Worm (Caenorhabditis elegans): ENCODE measurements around the gene coh-3.
A peak's percentile ranks its signal among the peaks of the same experiment; 100 is the strongest.

The coh-3 gene

DNA sequence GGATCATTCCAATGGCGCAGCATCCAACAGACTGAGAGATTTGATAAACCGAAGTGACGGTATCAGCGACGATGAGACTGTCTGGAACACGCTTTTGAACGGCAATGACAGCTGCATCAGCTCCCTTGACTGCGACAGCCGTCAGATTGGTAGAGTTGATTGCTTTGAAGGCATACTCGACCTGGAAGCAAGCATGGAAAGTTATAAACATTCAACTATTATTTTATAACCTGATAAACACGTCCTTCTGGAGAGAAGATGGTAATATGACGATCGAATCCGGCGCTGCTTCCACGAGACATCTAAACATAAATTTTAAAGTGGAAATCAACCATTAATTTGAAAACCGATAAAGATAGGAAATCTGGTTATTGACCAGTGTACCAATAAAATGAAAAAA is 34.9 kb upstream of the coh-3 start, which contains the start of gene pas-1:
Gene pas-1 (minus strand): TSS at position 302 of the 400 bp plus-strand sequence.
- 0 out of 2 replicates have a peak, but pooled peaks have one; percentile 16 for TF ChIP-seq zfh-2 (GFP tag; conservative IDR thresholded peaks at IDR 0.05)
- TF ChIP-seq pha-4 (tag; optimal IDR thresholded peaks at IDR 0.05), result no peak
- peak; percentile 18; the same call in 1 of the 2 replicates for TF ChIP-seq nfyb-1 (GFP tag; IDR thresholded peaks at IDR 0.05)
- no peak for TF ChIP-seq cebp-2 (GFP tag; IDR thresholded peaks at IDR 0.05)
- no peak for TF ChIP-seq ztf-6 (GFP tag; IDR thresholded peaks at IDR 0.05)
- TF ChIP-seq bed-1 (GFP tag; IDR thresholded peaks at IDR 0.05), result 0 out of 2 replicates have a peak, but pooled peaks have one; percentile 40
- TF ChIP-seq B0336.3 (GFP tag; IDR thresholded peaks at IDR 0.05), result 0 out of 2 replicates have a peak, but pooled peaks have one; percentile 46
- peak; percentile 39; the same call in 1 of the 2 replicates for TF ChIP-seq Y53G8AR.9 (GFP tag; conservative IDR thresholded peaks at IDR 0.05)
- peak; percentile 37; the same call in 1 of the 2 replicates for TF ChIP-seq mcd-1 (GFP tag; IDR thresholded peaks at IDR 0.05)
- 0 out of 2 replicates have a peak, but pooled peaks have one; percentile 24 for TF ChIP-seq hmg-1.2 (GFP tag; IDR thresholded peaks at IDR 0.05)
- TF ChIP-seq ztf-25 (GFP tag; IDR thresholded peaks at IDR 0.05), result 0 out of 2 replicates have a peak, but pooled peaks have one; percentile 19
- TF ChIP-seq pbrm-1 (GFP tag; IDR thresholded peaks at IDR 0.05), result 0 out of 2 replicates have a peak, but pooled peaks have one; percentile 25
- TF ChIP-seq lin-26 (GFP tag; IDR thresholded peaks at IDR 0.05), result peak; percentile 52; the same call in 1 of the 2 replicates
- TF ChIP-seq F39B2.1 (GFP tag; IDR thresholded peaks at IDR 0.05), result 0 out of 2 replicates have a peak, but pooled peaks have one; percentile 18
- TF ChIP-seq hsf-1 (GFP tag; IDR thresholded peaks at IDR 0.05), result 0 out of 2 replicates have a peak, but pooled peaks have one; percentile 30
- TF ChIP-seq dox-1 (GFP tag; IDR thresholded peaks at IDR 0.05), result no peak
- TF ChIP-seq ekl-4 (GFP tag; IDR thresholded peaks at IDR 0.05), result peak; percentile 72; the same call in 1 of the 2 replicates
- peak; percentile 49 for TF ChIP-seq madf-6 (GFP tag; IDR thresholded peaks at IDR 0.05)
- peak; percentile 74; the same call in 1 of the 2 replicates for TF ChIP-seq madf-3 (GFP tag; IDR thresholded peaks at IDR 0.05)
- TF ChIP-seq chd-7 (tag; optimal IDR thresholded peaks at IDR 0.05), result peak; percentile 57
- TF ChIP-seq nhr-27 (tag; optimal IDR thresholded peaks at IDR 0.05), result no peak
- peak; percentile 17 for TF ChIP-seq athp-1 (tag; optimal IDR thresholded peaks at IDR 0.05)

- TF ChIP-seq F55B11.4 (tag; optimal IDR thresholded peaks at IDR 0.05; ENCODE audit: borderline replicate concordance, insufficient read depth) (no peak), T07F8.4 (tag; optimal IDR thresholded peaks at IDR 0.05) (no peak), F22D6.2 (tag; optimal IDR thresholded peaks at IDR 0.05) (no peak), aptf-3 (GFP tag; IDR thresholded peaks at IDR 0.05) (no peak), xnd-1 (tag; optimal IDR thresholded peaks at IDR 0.05) (no peak), somi-1 (GFP tag; optimal IDR thresholded peaks at IDR 0.05) (no peak), Y79H2A.3 (GFP tag; conservative IDR thresholded peaks at IDR 0.05) (no peak), nfya-1 (tag; optimal IDR thresholded peaks at IDR 0.05; ENCODE audit: borderline replicate concordance, insufficient read depth) (no peak), egl-44 (GFP tag; IDR thresholded peaks at IDR 0.05) (no peak), tbx-9 (tag; optimal IDR thresholded peaks at IDR 0.05; ENCODE audit: borderline replicate concordance) (no peak), ztf-25 (GFP tag; IDR thresholded peaks at IDR 0.05) (0 out of 2 replicates have a peak, but pooled peaks have one; percentile 23), hmg-20 (GFP tag; IDR thresholded peaks at IDR 0.05) (no peak), pbrm-1 (GFP tag; IDR thresholded peaks at IDR 0.05) (no peak), ceh-79 (tag; optimal IDR thresholded peaks at IDR 0.05) (no peak), sdz-38 (tag; optimal IDR thresholded peaks at IDR 0.05) (no peak), F39B2.1 (GFP tag; IDR thresholded peaks at IDR 0.05) (no peak), cebp-2 (GFP tag; IDR thresholded peaks at IDR 0.05) (no peak), K12H6.12 (tag; optimal IDR thresholded peaks at IDR 0.05) (peak; percentile 17), ekl-4 (GFP tag; IDR thresholded peaks at IDR 0.05) (0 out of 2 replicates have a peak, but pooled peaks have one; percentile 34), akir-1 (GFP tag; optimal IDR thresholded peaks at IDR 0.05) (no peak), attf-3 (GFP tag; conservative IDR thresholded peaks at IDR 0.05) (no peak), ceh-91 (GFP tag; IDR thresholded peaks at IDR 0.05) (no peak), ceh-58 (GFP tag; IDR thresholded peaks at IDR 0.05) (no peak), let-526 (GFP tag; IDR thresholded peaks at IDR 0.05) (no peak), hsf-1 (GFP tag; IDR thresholded peaks at IDR 0.05) (0 out of 2 replicates have a peak, but pooled peaks have one; percentile 38), snpc-3.4 (tag; optimal IDR thresholded peaks at IDR 0.05) (no peak), unc-130 (GFP tag; optimal IDR thresholded peaks at IDR 0.05) (peak; percentile 8), nfyb-1 (GFP tag; IDR thresholded peaks at IDR 0.05) (no peak), ZK185.1 (tag; optimal IDR thresholded peaks at IDR 0.05; ENCODE audit: poor library complexity, severe bottlenecking) (no peak), rec-8 (tag; optimal IDR thresholded peaks at IDR 0.05) (no peak), madf-3 (GFP tag; IDR thresholded peaks at IDR 0.05) (no peak)
These were observed 34.0 kb upstream of the coh-3 start, which contains the start of gene rpoa-12 for ce11 chrV:14423268-14423667. rpoa-12 (minus strand) TSS chrV:14423304.
